Worm (Caenorhabditis elegans): ENCODE results near the gene T20D3.14.

DNA sequence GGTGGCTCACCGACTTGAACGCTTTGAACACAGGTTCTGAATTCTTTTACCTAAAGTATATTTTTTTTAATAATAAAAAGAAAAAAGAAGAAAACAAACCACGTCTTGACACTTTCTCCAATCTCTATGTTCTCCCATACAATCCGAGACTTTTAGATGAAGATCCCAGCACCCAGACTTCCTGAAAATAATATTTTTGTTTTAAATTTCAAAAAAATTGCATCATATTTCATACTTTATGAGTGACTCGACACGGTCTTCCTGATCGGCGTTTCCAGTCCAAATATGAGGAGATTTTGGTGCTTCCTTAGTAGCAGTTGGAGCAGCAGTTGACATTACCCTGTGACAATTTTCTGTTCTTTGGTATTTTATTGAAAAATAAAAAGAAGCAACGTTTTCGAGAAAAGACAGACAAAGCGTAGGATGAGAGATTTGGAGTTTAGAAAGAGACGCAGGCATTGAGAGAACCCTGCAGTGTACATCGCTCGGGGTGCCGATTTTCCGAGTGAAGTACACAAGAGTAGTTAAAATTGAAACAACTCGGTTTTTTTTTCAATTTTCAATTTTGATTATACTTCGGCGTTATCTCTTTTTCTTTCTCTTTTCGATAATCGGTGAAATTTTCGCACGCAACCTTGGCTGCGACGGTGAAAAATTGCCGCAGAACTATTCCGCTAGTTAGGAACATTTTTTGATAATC, at the start of gene T20D3.14, which contains the start of gene coa-4:
- TF ChIP-seq flt-1 (GFP tag; IDR thresholded peaks at IDR 0.05) (no peak), ama-1 (optimal IDR thresholded peaks at IDR 0.05) (no peak), tbx-37 (GFP tag; conservative IDR thresholded peaks at IDR 0.05) (no peak), tbx-11 (GFP tag; IDR thresholded peaks at IDR 0.05) (no peak), tra-4 (tag; optimal IDR thresholded peaks at IDR 0.05) (no peak), hmg-4 (GFP tag; optimal IDR thresholded peaks at IDR 0.05) (no peak), aly-1 (tag; optimal IDR thresholded peaks at IDR 0.05) (no peak)

Measured in whole organism, early embryonic.